Fruit fly (Drosophila melanogaster) Kc167 (cell line): ENCODE results near the gene CG7296.

ENCODE experiments used
- Myc ChIP-seq: fragments of >200 bp; optimal IDR thresholded peaks from 2 replicates; lab custom pipeline; 2017; ENCODE audit warnings: missing external identifiers
- Sin3A ChIP-seq: fragments of >200 bp; optimal IDR thresholded peaks from 2 replicates; lab custom pipeline; 2018; ENCODE audit warnings: missing external identifiers
- h ChIP-seq: fragments of >200 bp; optimal IDR thresholded peaks from 3 replicates; lab custom pipeline; 2018; ENCODE audit warnings: missing external identifiers
- insv ChIP-seq: fragments of >200 bp; optimal IDR thresholded peaks from 3 replicates; lab custom pipeline; 2018; ENCODE audit warnings: missing external identifiers
- psq ChIP-seq: fragments of >200 bp; optimal IDR thresholded peaks from 2 replicates; lab custom pipeline; 2017; ENCODE audit warnings: missing external identifiers
- ttk ChIP-seq: sonication (Bioruptor generic); optimal IDR thresholded peaks from 2 replicates; lab custom pipeline; 2017; ENCODE audit warnings: missing external identifiers

dm6 chr2L:10681602-10682001 is 5.3 kb downstream of the CG7296 start, which contains the start of gene CG17107:
- TF ChIP-seq Sin3A = no peak
- TF ChIP-seq h (lab: Kevin White, UChicago) = no peak
- TF ChIP-seq psq (lab: Kevin White, UChicago) = no peak
- no peak for TF ChIP-seq Myc (lab: Kevin White, UChicago)
- TF ChIP-seq insv (lab: Kevin White, UChicago) = no peak
- no peak for TF ChIP-seq ttk (lab: Kevin White, UChicago)
